Fruit fly (Drosophila melanogaster) whole organism, embryonic: Measurements from ENCODE around the gene TotM.

ENCODE experiments used
- Atf-2 ChIP-seq: fragments of 200-800 bp; sonication (Bioruptor generic); optimal IDR thresholded peaks from 2 replicates; lab custom pipeline; 2016; ENCODE audit warnings: missing biosample characterization, missing genetic modification characterization
- C15 ChIP-seq: fragments of 200-800 bp; sonication (Bioruptor generic); IDR thresholded peaks from 3 replicates; pipeline ENCODE4 v1.3.6; 2022; ENCODE audit warnings: missing biosample characterization, missing genetic modification characterization
- CG10654 ChIP-seq: fragments of 200-800 bp; sonication (Bioruptor generic); optimal IDR thresholded peaks from 2 replicates; lab custom pipeline; 2016; ENCODE audit warnings: missing biosample characterization, missing genetic modification characterization
- CG11723 ChIP-seq: fragments of 200-800 bp; sonication (Bioruptor generic); optimal IDR thresholded peaks from 2 replicates; lab custom pipeline; 2017; ENCODE audit warnings: missing biosample characterization, mild to moderate bottlenecking, missing genetic modification characterization
- CG1602 ChIP-seq: fragments of 200-800 bp; sonication (Bioruptor generic); optimal IDR thresholded peaks from 3 replicates; lab custom pipeline; 2016; ENCODE audit warnings: missing biosample characterization, missing genetic modification characterization
- CG17912 ChIP-seq: fragments of 200-800 bp; sonication (Bioruptor generic); optimal IDR thresholded peaks from 2 replicates; lab custom pipeline; 2018; ENCODE audit warnings: missing biosample characterization, mild to moderate bottlenecking, missing genetic modification characterization
- CG18011 ChIP-seq: fragments of 200-800 bp; sonication (Bioruptor generic); optimal IDR thresholded peaks from 2 replicates; lab custom pipeline; 2017; ENCODE audit warnings: missing biosample characterization, missing genetic modification characterization, mild to moderate bottlenecking, moderate library complexity, missing genotype
- CG18599 ChIP-seq: fragments of 200-800 bp; sonication (Bioruptor generic); optimal IDR thresholded peaks from 3 replicates; lab custom pipeline; 2017; ENCODE audit warnings: missing biosample characterization, missing genetic modification characterization, mild to moderate bottlenecking, moderate library complexity, missing genetic modification reagents
- CG3065 ChIP-seq: fragments of 200-800 bp; sonication (Bioruptor generic); optimal IDR thresholded peaks from 2 replicates; lab custom pipeline; 2016; ENCODE audit warnings: missing biosample characterization, missing genetic modification characterization
- CG31441 ChIP-seq: fragments of 200-800 bp; sonication (Bioruptor generic); IDR thresholded peaks from 2 replicates; pipeline ENCODE4 v1.3.6; 2022; ENCODE audit warnings: missing biosample characterization, missing genetic modification characterization
- CG33213 ChIP-seq: fragments of 200-800 bp; sonication (Bioruptor generic); optimal IDR thresholded peaks from 3 replicates; lab custom pipeline; 2016; ENCODE audit warnings: missing biosample characterization, missing genetic modification characterization
- CG33557 ChIP-seq: fragments of 200-800 bp; sonication (Bioruptor generic); optimal IDR thresholded peaks from 2 replicates; lab custom pipeline; 2019; ENCODE audit warnings: missing biosample characterization, mild to moderate bottlenecking, missing genetic modification characterization, moderate library complexity
- CG4707 ChIP-seq: fragments of 200-800 bp; sonication (Bioruptor generic); optimal IDR thresholded peaks from 2 replicates; lab custom pipeline; 2018; ENCODE audit warnings: missing biosample characterization, mild to moderate bottlenecking, missing genetic modification characterization, moderate library complexity
- CG5245 ChIP-seq: fragments of 200-800 bp; sonication (Bioruptor generic); optimal IDR thresholded peaks from 3 replicates; lab custom pipeline; 2016; ENCODE audit warnings: missing biosample characterization, missing genetic modification characterization
- CG6654 ChIP-seq: fragments of 200-800 bp; sonication (Bioruptor generic); optimal IDR thresholded peaks from 2 replicates; lab custom pipeline; 2017; ENCODE audit warnings: missing biosample characterization, mild to moderate bottlenecking, missing genetic modification characterization
- D ChIP-seq, 2 experiments: fragments of 200-800 bp in 1 of 2; fragments of >200 bp in 1 of 2; sonication (Bioruptor generic) in 1 of 2; optimal IDR thresholded peaks; 2 replicates in 1 of 2; 3 replicates in 1 of 2; lab custom pipeline; 2017; ENCODE audit warnings: mild to moderate bottlenecking in 1 of 2, missing biosample characterization in 1 of 2, missing genetic modification characterization in 1 of 2, missing genetic modification reagents in 1 of 2
- Doc2 ChIP-seq: fragments of 200-800 bp; sonication (Bioruptor generic); IDR thresholded peaks from 2 replicates; pipeline ENCODE4 v1.3.6; 2022; ENCODE audit warnings: missing biosample characterization, missing genetic modification characterization
- Dref ChIP-seq: fragments of 200-800 bp; sonication (Bioruptor generic); IDR thresholded peaks from 2 replicates; pipeline ENCODE4 v1.3.6; 2022; ENCODE audit warnings: missing biosample characterization, missing genetic modification characterization
- Drgx ChIP-seq: fragments of 200-800 bp; sonication (Bioruptor generic); IDR thresholded peaks from 2 replicates; pipeline ENCODE4 v1.3.6; 2022; ENCODE audit warnings: missing biosample characterization, missing genetic modification characterization
- ERR ChIP-seq: fragments of 200-800 bp; sonication (Bioruptor generic); optimal IDR thresholded peaks from 2 replicates; lab custom pipeline; 2016; ENCODE audit warnings: missing biosample characterization, missing genetic modification characterization
- H15 ChIP-seq: fragments of 200-800 bp; sonication (Bioruptor generic); IDR thresholded peaks from 3 replicates; pipeline ENCODE4 v1.3.6; 2022; ENCODE audit warnings: missing biosample characterization, missing genetic modification characterization
- Hey ChIP-seq: fragments of 200-800 bp; sonication (Bioruptor generic); optimal IDR thresholded peaks from 3 replicates; lab custom pipeline; 2018; ENCODE audit warnings: missing biosample characterization, mild to moderate bottlenecking, missing genetic modification characterization
- HmgD ChIP-seq: fragments of 200-800 bp; sonication (Bioruptor generic); optimal IDR thresholded peaks from 3 replicates; lab custom pipeline; 2016; ENCODE audit warnings: missing biosample characterization, missing genetic modification characterization
- Hmx ChIP-seq: fragments of 200-800 bp; sonication (Bioruptor generic); optimal IDR thresholded peaks from 2 replicates; lab custom pipeline; 2016; ENCODE audit warnings: missing biosample characterization, missing genetic modification characterization
- Hr51 ChIP-seq, 2 experiments: fragments of 200-800 bp; sonication (Bioruptor generic); optimal IDR thresholded peaks; 2 replicates in 1 of 2; 3 replicates in 1 of 2; lab custom pipeline; 2016 to 2018; ENCODE audit warnings: missing biosample characterization in 2 of 2, missing genetic modification characterization in 2 of 2, mild to moderate bottlenecking in 1 of 2, moderate library complexity in 1 of 2
- Hr78 ChIP-seq, 2 experiments: fragments of 200-800 bp in 1 of 2; fragments of >200 bp in 1 of 2; sonication (Bioruptor generic) in 1 of 2; optimal IDR thresholded peaks; 2 replicates each; lab custom pipeline; 2017 to 2019; ENCODE audit warnings: missing biosample characterization in 2 of 2, missing genetic modification characterization in 2 of 2, mild to moderate bottlenecking in 1 of 2, moderate library complexity in 1 of 2
- Med ChIP-seq: fragments of 200-800 bp; sonication (Bioruptor generic); peaks from one replicate; lab custom pipeline; 2016; ENCODE audit warnings: missing biosample characterization, missing genetic modification characterization, mild to moderate bottlenecking, inconsistent platforms, moderate library complexity
- Side ChIP-seq: fragments of 200-800 bp; sonication (Bioruptor generic); optimal IDR thresholded peaks from 2 replicates; lab custom pipeline; 2016; ENCODE audit warnings: missing biosample characterization, missing genetic modification characterization
- Trl ChIP-seq, 3 experiments: fragments of >200 bp in 2 of 3; fragments of 200-800 bp in 1 of 3; sonication (Bioruptor generic) in 1 of 3; optimal IDR thresholded peaks; 2 replicates in 1 of 3; 3 replicates in 2 of 3; lab custom pipeline; 2016 to 2017; ENCODE audit warnings: missing biosample characterization in 1 of 3, missing genetic modification characterization in 1 of 3
- al ChIP-seq: fragments of 200-800 bp; sonication (Bioruptor generic); IDR thresholded peaks from 2 replicates; pipeline ENCODE4 v1.3.6; 2022; ENCODE audit warnings: missing biosample characterization, missing genetic modification characterization
- ato ChIP-seq: fragments of 200-800 bp; sonication (Bioruptor generic); IDR thresholded peaks from 2 replicates; pipeline ENCODE4 v1.3.6; 2022; ENCODE audit warnings: missing biosample characterization, missing genetic modification characterization; ENCODE audit not compliant: partially characterized antibody
- chm ChIP-seq: fragments of 200-800 bp; sonication (Bioruptor generic); IDR thresholded peaks from 2 replicates; pipeline ENCODE4 v1.3.6; 2022; ENCODE audit warnings: missing biosample characterization, missing genetic modification characterization
- cwo ChIP-seq: fragments of 200-800 bp; sonication (Bioruptor generic); optimal IDR thresholded peaks from 3 replicates; lab custom pipeline; 2017; ENCODE audit warnings: missing biosample characterization, missing genetic modification characterization, mild to moderate bottlenecking, moderate library complexity, missing genetic modification reagents
- fd64A ChIP-seq: fragments of 200-800 bp; sonication (Bioruptor generic); optimal IDR thresholded peaks from 3 replicates; lab custom pipeline; 2018; ENCODE audit warnings: missing biosample characterization, mild to moderate bottlenecking, missing genetic modification characterization
- klu ChIP-seq: fragments of 200-800 bp; sonication (Bioruptor generic); IDR thresholded peaks from 2 replicates; pipeline ENCODE4 v1.3.6; 2022; ENCODE audit warnings: missing biosample characterization, missing genetic modification characterization
- maf-S ChIP-seq: fragments of 200-800 bp; sonication (Bioruptor generic); optimal IDR thresholded peaks from 2 replicates; lab custom pipeline; 2016; ENCODE audit warnings: missing biosample characterization, missing genetic modification characterization
- oc ChIP-seq: fragments of 200-800 bp; sonication (Bioruptor generic); optimal IDR thresholded peaks from 2 replicates; lab custom pipeline; 2018; ENCODE audit warnings: missing biosample characterization, mild to moderate bottlenecking, missing genetic modification characterization, moderate library complexity
- org-1 ChIP-seq: fragments of 200-800 bp; sonication (Bioruptor generic); optimal IDR thresholded peaks from 2 replicates; lab custom pipeline; 2017; ENCODE audit warnings: missing biosample characterization, missing genetic modification characterization
- peb ChIP-seq: fragments of 200-800 bp; sonication (Bioruptor generic); IDR thresholded peaks from 2 replicates; pipeline ENCODE4 v1.3.6; 2022; ENCODE audit warnings: missing biosample characterization, missing genetic modification characterization
- pita ChIP-seq: fragments of 200-800 bp; sonication (Bioruptor generic); optimal IDR thresholded peaks from 2 replicates; lab custom pipeline; 2017; ENCODE audit warnings: missing biosample characterization, mild to moderate bottlenecking, missing genetic modification characterization
- sc ChIP-seq, 3 experiments: fragments of >200 bp in 2 of 3; fragments of 200-800 bp in 1 of 3; sonication (Bioruptor generic) in 1 of 3; optimal IDR thresholded peaks; 2 replicates in 2 of 3; 3 replicates in 1 of 3; lab custom pipeline; 2017; ENCODE audit warnings: mild to moderate bottlenecking in 1 of 3, missing biosample characterization in 1 of 3, missing genetic modification characterization in 1 of 3, missing genetic modification reagents in 1 of 3
- schlank ChIP-seq: fragments of 200-800 bp; sonication (Bioruptor generic); optimal IDR thresholded peaks from 2 replicates; lab custom pipeline; 2018; ENCODE audit warnings: missing biosample characterization, mild to moderate bottlenecking, missing genetic modification characterization
- sens-2 ChIP-seq: fragments of 200-800 bp; sonication (Bioruptor generic); IDR thresholded peaks from 2 replicates; pipeline ENCODE4 v1.3.6; 2022; ENCODE audit warnings: missing biosample characterization, missing genetic modification characterization
- sob ChIP-seq: fragments of 200-800 bp; sonication (Bioruptor generic); IDR thresholded peaks from 2 replicates; pipeline ENCODE4 v1.3.6; 2022; ENCODE audit warnings: missing biosample characterization, missing genetic modification characterization
- tll ChIP-seq, 2 experiments: fragments of 200-800 bp in 1 of 2; fragments of >200 bp in 1 of 2; sonication (Bioruptor generic) in 1 of 2; optimal IDR thresholded peaks; 2 replicates each; lab custom pipeline; 2017 to 2019; ENCODE audit warnings: missing biosample characterization in 2 of 2, missing genetic modification characterization in 2 of 2, mild to moderate bottlenecking in 1 of 2, moderate library complexity in 1 of 2
- wor ChIP-seq: fragments of 200-800 bp; sonication (Bioruptor generic); IDR thresholded peaks from 2 replicates; pipeline ENCODE4 v1.3.6; 2022; ENCODE audit warnings: missing biosample characterization, missing genetic modification characterization
- z ChIP-seq: fragments of 200-800 bp; sonication (Bioruptor generic); IDR thresholded peaks from 3 replicates; pipeline ENCODE4 v1.3.6; 2022; ENCODE audit warnings: missing biosample characterization, missing genetic modification characterization

The TotM gene

DNA sequence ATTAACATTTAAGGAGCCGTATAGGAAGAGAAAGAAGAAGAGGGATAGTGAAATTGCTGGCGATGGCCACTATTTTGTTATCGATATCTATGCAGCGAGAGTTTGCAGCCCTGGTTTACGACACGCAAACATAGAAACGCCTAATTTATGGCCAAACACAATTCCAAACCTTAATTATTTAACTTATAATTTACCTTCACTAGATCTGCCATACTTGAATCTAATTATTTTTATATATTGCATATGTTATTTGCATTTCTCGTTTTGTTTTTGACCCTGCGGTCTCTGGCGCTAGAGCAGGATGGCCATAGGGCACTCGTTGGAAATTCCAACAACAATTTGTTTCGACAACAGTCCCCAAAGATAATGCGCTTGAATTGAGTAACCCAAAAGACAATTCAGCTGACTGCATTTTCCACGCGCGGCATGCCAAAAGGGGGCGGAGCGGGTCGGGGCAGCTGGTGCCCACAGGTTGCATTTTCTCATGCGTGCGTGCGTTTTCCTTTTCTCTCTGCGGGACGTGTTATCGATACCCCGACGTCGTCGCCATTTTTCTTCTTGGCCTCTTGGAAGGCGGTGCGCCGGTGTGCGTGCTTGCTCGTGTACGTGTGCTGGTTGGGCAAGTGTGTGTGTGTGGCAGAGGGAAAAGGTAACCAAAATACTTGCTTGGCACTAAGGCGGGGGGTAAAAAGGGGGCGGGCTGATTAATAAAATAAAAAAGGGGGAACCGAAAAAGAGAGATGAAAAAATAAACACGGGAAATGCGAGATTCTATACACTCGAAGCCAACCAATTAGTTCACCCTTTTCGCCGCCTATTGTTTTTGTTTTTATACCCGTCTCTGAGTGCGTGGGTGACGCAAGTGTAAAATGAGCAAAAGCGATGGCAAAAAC, 4.5 kb upstream of the TotM start (continued):
- TF ChIP-seq D (optimal IDR thresholded peaks at IDR 0.05; lab: Kevin White, UChicago) (no peak), D (GFP tag; optimal IDR thresholded peaks at IDR 0.05; lab: Kevin White, UChicago) (peak; percentile 8), sens-2 (GFP tag; lab: Robert Waterston, UW) (no peak), C15 (peak; percentile 45; the same call in 1 of the 3 replicates), maf-S (GFP tag; lab: Kevin White, UChicago) (peak; percentile 2), ato (no peak), Side (GFP tag; lab: Kevin White, UChicago) (no peak), Drgx (GFP tag; lab: Robert Waterston, UW) (peak; percentile 89), Med (GFP tag; lab: Kevin White, UChicago) (peak; percentile 94), al (GFP tag; lab: Robert Waterston, UW) (peak; percentile 66), CG18011 (GFP tag; lab: Kevin White, UChicago) (peak; percentile 22), tll (GFP tag; optimal IDR thresholded peaks at IDR 0.05; lab: Kevin White, UChicago) (no peak), Hmx (GFP tag; lab: Kevin White, UChicago) (no peak), sc (optimal IDR thresholded peaks at IDR 0.05; lab: Kevin White, UChicago) (no peak), sc (GFP tag; optimal IDR thresholded peaks at IDR 0.05; lab: Kevin White, UChicago) (no peak), z (GFP tag; lab: Robert Waterston, UW) (no peak), peb (GFP tag; lab: Robert Waterston, UW) (no peak), CG31441 (no peak), oc (no peak), CG3065 (GFP tag; lab: Kevin White, UChicago) (no peak), HmgD (GFP tag; lab: Kevin White, UChicago) (no peak), CG18599 (GFP tag; lab: Kevin White, UChicago) (peak; percentile 56), CG33557 (no peak), pita (no peak), Trl (optimal IDR thresholded peaks at IDR 0.05; lab: Kevin White, UChicago) (no peak), Trl (GFP tag; optimal IDR thresholded peaks at IDR 0.05; lab: Kevin White, UChicago) (peak; percentile 42), sob (GFP tag; lab: Robert Waterston, UW) (peak; percentile 69), CG10654 (no peak), CG1602 (GFP tag; lab: Kevin White, UChicago) (peak; percentile 1), CG4707 (GFP tag; lab: Kevin White, UChicago) (no peak), CG17912 (GFP tag; lab: Kevin White, UChicago) (no peak), chm (GFP tag; lab: Robert Waterston, UW) (peak; percentile 59), Hey (no peak), CG5245 (GFP tag; lab: Kevin White, UChicago) (no peak), schlank (tag; lab: Kevin White, UChicago) (no peak), Hr51 (GFP tag; optimal IDR thresholded peaks at IDR 0.05; lab: Kevin White, UChicago) (peak in 1 of 2 experiments; percentile 5), wor (GFP tag; lab: Robert Waterston, UW) (0 out of 2 replicates have a peak, but pooled peaks have one; percentile 16), CG11723 (GFP tag; lab: Kevin White, UChicago) (no peak), fd64A (GFP tag; lab: Kevin White, UChicago) (peak; percentile 23), klu (GFP tag; lab: Robert Waterston, UW) (peak; percentile 50), CG33213 (no peak), CG6654 (no peak), Dref (peak; percentile 75), ERR (GFP tag; lab: Kevin White, UChicago) (no peak), Doc2 (GFP tag; lab: Robert Waterston, UW) (peak; percentile 46; the same call in 1 of the 2 replicates), Hr78 (GFP tag; optimal IDR thresholded peaks at IDR 0.05; lab: Kevin White, UChicago) (peak in 1 of 2 experiments; percentile 61), cwo (GFP tag; lab: Kevin White, UChicago) (peak; percentile 43), org-1 (GFP tag; lab: Kevin White, UChicago) (peak; percentile 44), Atf-2 (GFP tag; lab: Kevin White, UChicago) (no peak), H15 (GFP tag; lab: Robert Waterston, UW) (peak; percentile 75; the same call in 2 of the 3 replicates)
